Worm (Caenorhabditis elegans) whole organism, L4/young adult: Measurements from ENCODE around the gene cdh-4.

ENCODE experiments used
- W03F9.2 ChIP-seq: fragments of 150-350 bp; optimal IDR thresholded peaks from 2 replicates; lab custom pipeline; 2014; ENCODE audit warnings: missing biosample characterization, missing genetic modification characterization
- him-1 ChIP-seq: sonication (generic microtip); optimal IDR thresholded peaks from 2 replicates; lab custom pipeline; 2016; ENCODE audit warnings: missing genotype, missing genetic modification reagents, missing genetic modification characterization, missing compliant biosample characterization

DNA sequence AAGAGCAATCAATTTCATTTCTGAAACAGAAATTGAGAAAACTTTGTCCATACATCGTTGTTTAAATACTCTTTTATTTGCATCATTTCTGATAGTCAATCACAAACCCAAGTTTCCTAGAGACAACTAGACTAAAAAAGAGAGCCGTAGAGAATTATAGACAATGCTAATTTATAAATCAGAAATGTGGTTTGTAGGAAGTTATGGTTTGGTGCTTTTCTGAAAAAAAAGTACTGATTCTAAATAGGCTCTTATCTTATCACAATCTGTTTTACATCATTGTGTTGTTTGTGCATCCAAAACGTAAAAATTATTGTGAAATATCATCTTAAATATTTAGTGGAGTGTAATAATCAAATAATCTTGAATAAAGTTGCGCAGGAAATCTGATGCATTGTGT, 20.4 kb downstream of the cdh-4 start, which contains the start of gene ugt-62:
- no peak for TF ChIP-seq him-1 (tag; lab: Kevin White, UChicago)
- TF ChIP-seq W03F9.2 (tag; lab: Kevin White, UChicago), result no peak
